Worm (Caenorhabditis elegans) whole organism, L4 larva: Measurements from ENCODE around the gene nduf-9.
A peak's percentile ranks its signal among the peaks of the same experiment; 100 is the strongest.

Experiments
- F37D6.2 ChIP-seq: sonication (generic microtip); optimal IDR thresholded peaks from 2 replicates; lab custom pipeline; 2016; ENCODE audit warnings: mild to moderate bottlenecking, missing genetic modification characterization, missing compliant biosample characterization
- F44E2.7 ChIP-seq: fragments of 200-800 bp; sonication (Bioruptor generic); IDR thresholded peaks from 2 replicates; pipeline ENCODE4 v2.1.2; 2022; ENCODE audit warnings: missing genetic modification characterization, missing compliant biosample characterization
- T26A8.4 ChIP-seq: fragments of 200-800 bp; sonication (Bioruptor generic); IDR thresholded peaks from 2 replicates; pipeline ENCODE4 v1.3.6; 2022; ENCODE audit warnings: missing genetic modification characterization, missing compliant biosample characterization
- Y105C5A.15 ChIP-seq: fragments of 200-800 bp; sonication (Bioruptor generic); IDR thresholded peaks from 2 replicates; pipeline ENCODE4 v1.3.6; 2022; ENCODE audit warnings: missing genetic modification characterization, missing compliant biosample characterization
- aha-1 ChIP-seq: fragments of 150-350 bp; peaks from one replicate; lab custom pipeline; 2014; ENCODE audit warnings: missing biosample characterization, missing genetic modification characterization
- ceh-28 ChIP-seq: fragments of 150-350 bp; optimal IDR thresholded peaks from 2 replicates; lab custom pipeline; 2014; ENCODE audit warnings: missing biosample characterization, missing genetic modification reagents, missing genetic modification characterization
- ceh-62 ChIP-seq: sonication (generic microtip); optimal IDR thresholded peaks from 2 replicates; lab custom pipeline; 2017; ENCODE audit warnings: missing biosample characterization, missing genetic modification characterization
- cey-2 ChIP-seq: sonication (generic microtip); optimal IDR thresholded peaks from 3 replicates; lab custom pipeline; 2017; ENCODE audit warnings: missing genetic modification characterization, mild to moderate bottlenecking, missing compliant biosample characterization, antibody characterized with exemption, borderline replicate concordance; ENCODE audit not compliant: insufficient read depth
- daf-12 ChIP-seq: fragments of 150-350 bp; optimal IDR thresholded peaks from 2 replicates; lab custom pipeline; 2014; ENCODE audit warnings: missing biosample characterization, missing genetic modification reagents, missing genetic modification characterization
- daf-16 ChIP-seq, 3 experiments: sonication (generic microtip); optimal IDR thresholded peaks; 2 replicates each; lab custom pipeline; 2016 to 2017; ENCODE audit warnings: missing genetic modification characterization in 3 of 3, missing genetic modification reagents in 3 of 3, mild to moderate bottlenecking in 2 of 3, missing compliant biosample characterization in 2 of 3, missing biosample characterization in 1 of 3, moderate library complexity in 1 of 3
- daf-8 ChIP-seq: fragments of 200-800 bp; sonication (Bioruptor generic); IDR thresholded peaks from 2 replicates; pipeline ENCODE4 v1.3.6; 2022; ENCODE audit warnings: missing genetic modification characterization, missing compliant biosample characterization
- dmd-6 ChIP-seq: fragments of 200-800 bp; sonication (Bioruptor generic); IDR thresholded peaks from 2 replicates; pipeline ENCODE4 v1.3.6; 2022; ENCODE audit warnings: missing genetic modification reagents, missing genetic modification characterization, missing compliant biosample characterization
- duxl-1 ChIP-seq: sonication (generic microtip); optimal IDR thresholded peaks from 2 replicates; lab custom pipeline; 2016; ENCODE audit warnings: mild to moderate bottlenecking, missing genetic modification characterization, moderate library complexity, missing compliant biosample characterization; ENCODE audit not compliant: poor library complexity
- dve-1 ChIP-seq: sonication (generic microtip); optimal IDR thresholded peaks from 2 replicates; lab custom pipeline; 2017; ENCODE audit warnings: antibody characterized with exemption, mild to moderate bottlenecking, missing genetic modification characterization, missing compliant biosample characterization; ENCODE audit not compliant: insufficient read depth
- egl-27 ChIP-seq: sonication (generic microtip); optimal IDR thresholded peaks from 3 replicates; lab custom pipeline; 2017; ENCODE audit warnings: missing biosample characterization, missing genetic modification reagents, missing genetic modification characterization
- hlh-11 ChIP-seq: fragments of 200-800 bp; sonication (Bioruptor generic); optimal IDR thresholded peaks from 2 replicates; lab custom pipeline; 2018; ENCODE audit warnings: mild to moderate bottlenecking, missing genetic modification characterization, missing compliant biosample characterization
- lim-7 ChIP-seq: fragments of 200-800 bp; sonication (Bioruptor generic); IDR thresholded peaks from 2 replicates; pipeline ENCODE4 v1.3.6; 2022; ENCODE audit warnings: missing genetic modification characterization, missing compliant biosample characterization
- lin-1 ChIP-seq: fragments of 200-800 bp; sonication (Bioruptor generic); IDR thresholded peaks from 2 replicates; pipeline ENCODE4 v1.3.6; 2022; ENCODE audit warnings: missing genetic modification reagents, missing genetic modification characterization, missing compliant biosample characterization
- lin-15B ChIP-seq: fragments of 150-350 bp; sonication (generic microtip); optimal IDR thresholded peaks from 3 replicates; lab custom pipeline; 2014; ENCODE audit warnings: missing biosample characterization, missing genetic modification characterization
- lin-29 ChIP-seq: fragments of 200-800 bp; sonication (Bioruptor generic); IDR thresholded peaks from 2 replicates; pipeline ENCODE4 v1.3.6; 2022; ENCODE audit warnings: missing genetic modification reagents, missing genetic modification characterization, missing compliant biosample characterization
- lin-38 ChIP-seq: fragments of 200-800 bp; sonication (Bioruptor generic); IDR thresholded peaks from 2 replicates; pipeline ENCODE4 v1.3.6; 2022; ENCODE audit warnings: missing genetic modification reagents, missing genetic modification characterization, missing compliant biosample characterization
- lir-3 ChIP-seq: sonication (generic microtip); optimal IDR thresholded peaks from 2 replicates; lab custom pipeline; 2016; ENCODE audit warnings: mild to moderate bottlenecking, missing genetic modification characterization, missing compliant biosample characterization
- lsy-2 ChIP-seq, 2 experiments: fragments of 150-350 bp in 1 of 2; sonication (generic microtip) in 1 of 2; optimal IDR thresholded peaks; 2 replicates each; lab custom pipeline; 2014 to 2017; ENCODE audit warnings: missing biosample characterization in 2 of 2, missing genetic modification characterization in 2 of 2
- madf-5 ChIP-seq, 2 experiments: fragments of 200-800 bp; sonication (Bioruptor generic); IDR thresholded peaks; 2 replicates each; pipeline ENCODE4 v1.3.6; 2022; ENCODE audit warnings: missing compliant biosample characterization in 2 of 2, missing genetic modification characterization in 2 of 2
- mep-1 ChIP-seq: fragments of 150-350 bp; sonication (generic microtip); optimal IDR thresholded peaks from 3 replicates; lab custom pipeline; 2014; ENCODE audit warnings: missing biosample characterization, missing genetic modification characterization
- mes-2 ChIP-seq: sonication (generic microtip); optimal IDR thresholded peaks from 2 replicates; lab custom pipeline; 2016; ENCODE audit warnings: missing genotype, mild to moderate bottlenecking, missing genetic modification characterization, missing compliant biosample characterization; ENCODE audit not compliant: poor library complexity, severe bottlenecking
- nhr-102 ChIP-seq: sonication (generic microtip); optimal IDR thresholded peaks from 2 replicates; lab custom pipeline; 2016; ENCODE audit warnings: mild to moderate bottlenecking, missing genetic modification characterization, moderate library complexity, missing compliant biosample characterization
- nhr-11 ChIP-seq: fragments of 150-350 bp; optimal IDR thresholded peaks from 2 replicates; lab custom pipeline; 2014; ENCODE audit warnings: missing biosample characterization, missing genetic modification characterization
- nhr-111 ChIP-seq: fragments of 200-800 bp; sonication (Bioruptor generic); optimal IDR thresholded peaks from 2 replicates; lab custom pipeline; 2018; ENCODE audit warnings: mild to moderate bottlenecking, missing genetic modification characterization, missing compliant biosample characterization
- nhr-25 ChIP-seq: sonication (generic microtip); optimal IDR thresholded peaks from 2 replicates; lab custom pipeline; 2017; ENCODE audit warnings: missing genetic modification characterization, mild to moderate bottlenecking, missing compliant biosample characterization, antibody characterized with exemption, moderate library complexity, borderline replicate concordance; ENCODE audit not compliant: insufficient read depth
- nhr-28 ChIP-seq: fragments of 150-350 bp; optimal IDR thresholded peaks from 2 replicates; lab custom pipeline; 2014; ENCODE audit warnings: missing biosample characterization, missing genetic modification characterization
- nhr-41 ChIP-seq: fragments of 200-800 bp; sonication (Bioruptor generic); IDR thresholded peaks from 2 replicates; pipeline ENCODE4 v1.3.6; 2022; ENCODE audit warnings: missing genetic modification reagents, missing genetic modification characterization, missing compliant biosample characterization
- nhr-42 ChIP-seq: fragments of 200-800 bp; sonication (Bioruptor generic); IDR thresholded peaks from 2 replicates; pipeline ENCODE4 v1.3.6; 2022; ENCODE audit warnings: missing genetic modification characterization, missing compliant biosample characterization
- nhr-6 ChIP-seq: fragments of 150-350 bp; optimal IDR thresholded peaks from 2 replicates; lab custom pipeline; 2014; ENCODE audit warnings: missing biosample characterization, missing genetic modification characterization
- nhr-77 ChIP-seq: fragments of 150-350 bp; optimal IDR thresholded peaks from 2 replicates; lab custom pipeline; 2014; ENCODE audit warnings: missing biosample characterization, missing genetic modification characterization
- pha-4 ChIP-seq, 2 experiments: fragments of 150-350 bp in 1 of 2; fragments of 200-800 bp in 1 of 2; sonication (Bioruptor generic) in 1 of 2; IDR thresholded peaks in 1 of 2; optimal IDR thresholded peaks in 1 of 2; 2 replicates each; pipeline versions ENCODE4 v1.3.6 to Lab custom; 2014 to 2022; ENCODE audit warnings: missing genetic modification characterization in 2 of 2, missing genetic modification reagents in 2 of 2, missing biosample characterization in 1 of 2, missing compliant biosample characterization in 1 of 2
- pqm-1 ChIP-seq: sonication (generic microtip); optimal IDR thresholded peaks from 2 replicates; lab custom pipeline; 2017; ENCODE audit warnings: missing biosample characterization, missing genetic modification characterization
- rbr-2 ChIP-seq: sonication (generic microtip); optimal IDR thresholded peaks from 2 replicates; lab custom pipeline; 2016; ENCODE audit warnings: missing genotype, missing genetic modification characterization, missing compliant biosample characterization
- sdz-12 ChIP-seq: fragments of 200-800 bp; sonication (Bioruptor generic); optimal IDR thresholded peaks from 2 replicates; lab custom pipeline; 2018; ENCODE audit warnings: mild to moderate bottlenecking, missing genetic modification characterization, missing compliant biosample characterization
- set-16 ChIP-seq: fragments of 200-800 bp; sonication (Bioruptor generic); IDR thresholded peaks from 2 replicates; pipeline ENCODE4 v1.3.6; 2022; ENCODE audit warnings: missing genetic modification reagents, missing genetic modification characterization, missing compliant biosample characterization
- skn-1 ChIP-seq: fragments of 150-350 bp; optimal IDR thresholded peaks from 2 replicates; lab custom pipeline; 2014; ENCODE audit warnings: missing biosample characterization, missing genetic modification characterization
- spr-1 ChIP-seq: sonication (generic microtip); optimal IDR thresholded peaks from 2 replicates; lab custom pipeline; 2016; ENCODE audit warnings: mild to moderate bottlenecking, missing genetic modification characterization, missing compliant biosample characterization
- tag-97 ChIP-seq: fragments of 200-800 bp; sonication (Bioruptor generic); IDR thresholded peaks from 2 replicates; pipeline ENCODE4 v1.3.6; 2022; ENCODE audit warnings: missing genetic modification characterization, missing compliant biosample characterization
- unc-39 ChIP-seq: sonication (generic microtip); optimal IDR thresholded peaks from 2 replicates; lab custom pipeline; 2017; ENCODE audit warnings: missing biosample characterization, missing genetic modification characterization
- zag-1 ChIP-seq: fragments of 150-350 bp; optimal IDR thresholded peaks from 2 replicates; lab custom pipeline; 2014; ENCODE audit warnings: missing biosample characterization, missing genetic modification characterization
- zip-11 ChIP-seq: fragments of 200-800 bp; sonication (Bioruptor generic); IDR thresholded peaks from 2 replicates; pipeline ENCODE4 v1.3.6; 2022; ENCODE audit warnings: missing genetic modification characterization, missing compliant biosample characterization
- ztf-7 ChIP-seq: fragments of 150-350 bp; optimal IDR thresholded peaks from 2 replicates; lab custom pipeline; 2014; ENCODE audit warnings: missing biosample characterization, missing genetic modification characterization

The nduf-9 gene

ce11 chrIII:3294283-3294793, 46.0 kb upstream of the nduf-9 start, which contains the start of the genes Y53G8AR.8 and Y53G8AR.6:
TSS of gene Y53G8AR.8 (minus strand) at chrIII:3294330.
TSS of gene Y53G8AR.6 (plus strand) at chrIII:3294743.
- TF ChIP-seq lsy-2 (tag; optimal IDR thresholded peaks at IDR 0.05; lab: Kevin White, UChicago) (peak in 1 of 2 experiments; percentile 51), mes-2 (tag; lab: Kevin White, UChicago) (peak; percentile 60), lin-29 (GFP tag; lab: Robert Waterston, UW) (no peak), lin-38 (no peak), aha-1 (tag; lab: Kevin White, UChicago) (peak; percentile 29)

- TF ChIP-seq F44E2.7 (GFP tag; lab: Robert Waterston, UW) (no peak), lir-3 (tag; lab: Kevin White, UChicago) (no peak), nhr-6 (tag; lab: Kevin White, UChicago) (no peak), lin-1 (GFP tag; lab: Robert Waterston, UW) (peak; percentile 72), unc-39 (tag; lab: Kevin White, UChicago) (no peak), aha-1 (tag; lab: Kevin White, UChicago) (peak; percentile 36), lin-29 (GFP tag; lab: Robert Waterston, UW) (no peak), F37D6.2 (no peak), skn-1 (tag; lab: Kevin White, UChicago) (no peak), zip-11 (no peak), dmd-6 (peak; percentile 88), daf-16 (GFP tag; optimal IDR thresholded peaks at IDR 0.05; lab: Kevin White, UChicago) (no peak), daf-16 (tag; optimal IDR thresholded peaks at IDR 0.05; lab: Kevin White, UChicago) (no peak), cey-2 (tag; lab: Kevin White, UChicago) (no peak), nhr-77 (tag; lab: Kevin White, UChicago) (no peak), rbr-2 (tag; lab: Kevin White, UChicago) (no peak), ceh-28 (no peak), set-16 (GFP tag; lab: Robert Waterston, UW) (no peak), nhr-42 (GFP tag; lab: Robert Waterston, UW) (no peak), nhr-28 (tag; lab: Kevin White, UChicago) (peak; percentile 46), sdz-12 (GFP tag; lab: Kevin White, UChicago) (no peak), nhr-41 (GFP tag; lab: Robert Waterston, UW) (peak; percentile 88), madf-5 (GFP tag; IDR thresholded peaks at IDR 0.05; lab: Robert Waterston, UW) (no peak), pqm-1 (peak; percentile 81), T26A8.4 (no peak), lim-7 (GFP tag; lab: Robert Waterston, UW) (no peak), spr-1 (tag; lab: Kevin White, UChicago) (no peak), daf-12 (no peak), egl-27 (tag; lab: Kevin White, UChicago) (no peak), dve-1 (tag; lab: Kevin White, UChicago) (peak; percentile 51)
These were observed 33.5 kb upstream of the nduf-9 start, which contains the start of gene mfsd-8 for ce11 chrIII:3281860-3282358. TSS of gene mfsd-8 (plus strand) at chrIII:3282308.

- peak; percentile 42 for TF ChIP-seq nhr-77 (tag; lab: Kevin White, UChicago)
- peak; percentile 42 for TF ChIP-seq ztf-7 (tag; lab: Kevin White, UChicago)
- no peak for TF ChIP-seq ceh-62 (tag; lab: Kevin White, UChicago)
- no peak for TF ChIP-seq duxl-1 (tag; lab: Kevin White, UChicago)
- peak; percentile 75 for TF ChIP-seq hlh-11 (tag; lab: Kevin White, UChicago)
- TF ChIP-seq F37D6.2 = no peak
- peak; percentile 22 for TF ChIP-seq nhr-102 (tag; lab: Kevin White, UChicago)
- no peak for TF ChIP-seq tag-97 (GFP tag; lab: Robert Waterston, UW)
- TF ChIP-seq daf-8 (GFP tag; lab: Robert Waterston, UW) = no peak
- TF ChIP-seq pha-4 (GFP tag; IDR thresholded peaks at IDR 0.05; lab: Robert Waterston, UW) = peak; percentile 70
- no peak for TF ChIP-seq pha-4 (tag; optimal IDR thresholded peaks at IDR 0.05; lab: Kevin White, UChicago)
- peak; percentile 84 for TF ChIP-seq mep-1 (tag; lab: Kevin White, UChicago)
- TF ChIP-seq nhr-25 = peak; percentile 9
- TF ChIP-seq lin-15B = no peak
- TF ChIP-seq zag-1 (tag; lab: Kevin White, UChicago) = no peak
- TF ChIP-seq nhr-111 (GFP tag; lab: Kevin White, UChicago) = no peak
- TF ChIP-seq nhr-11 (tag; lab: Kevin White, UChicago) = peak; percentile 10
- no peak for TF ChIP-seq Y105C5A.15
These were observed 30.9 kb upstream of the nduf-9 start for ce11 chrIII:3279304-3279703.
